Worm (Caenorhabditis elegans): ENCODE measurements around the gene Y39B6A.25.

The Y39B6A.25 gene

ce11 chrV:18998045-18998444 lies 28.2 kb upstream of the Y39B6A.25 start, which contains the start of gene tgt-2:
Gene tgt-2, plus strand, starts transcription at chrV:18998345.
- no peak for TF ChIP-seq pbrm-1 (GFP tag; IDR thresholded peaks at IDR 0.05)
- no peak for TF ChIP-seq unc-62 (GFP tag; optimal IDR thresholded peaks at IDR 0.05)
- no peak for TF ChIP-seq Y95B8A.8 (GFP tag; IDR thresholded peaks at IDR 0.05)
- no peak for TF ChIP-seq Y56A3A.18 (GFP tag; IDR thresholded peaks at IDR 0.05)
- TF ChIP-seq akir-1 (GFP tag; optimal IDR thresholded peaks at IDR 0.05), result no peak
- no peak for TF ChIP-seq hmg-20 (GFP tag; IDR thresholded peaks at IDR 0.05)
- TF ChIP-seq F57A8.1 (GFP tag; optimal IDR thresholded peaks at IDR 0.05), result no peak
- no peak for TF ChIP-seq rcor-1 (GFP tag; IDR thresholded peaks at IDR 0.05)
- TF ChIP-seq cebp-2 (GFP tag; IDR thresholded peaks at IDR 0.05), result no peak

DNA sequence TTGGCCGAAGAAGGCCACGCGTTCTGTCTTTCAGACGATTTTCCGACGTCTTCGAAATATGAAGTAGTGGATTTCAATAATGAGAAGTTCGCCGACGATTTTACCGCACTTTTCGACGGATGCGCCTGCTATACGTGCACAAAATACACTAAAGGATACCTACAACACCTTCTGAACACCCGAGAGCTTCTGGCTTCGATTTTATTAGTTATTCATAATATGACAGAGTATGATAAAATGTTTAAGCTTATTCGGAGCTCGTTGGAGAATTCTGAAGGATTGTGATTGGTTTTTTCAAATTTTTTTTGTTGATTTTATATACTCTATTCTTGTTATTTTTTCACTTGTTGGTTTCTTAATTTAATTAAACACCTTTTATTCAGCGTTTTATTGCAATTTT lies 25.7 kb upstream of the Y39B6A.25 start:
- no peak for TF ChIP-seq Y67H2A.10 (GFP tag; conservative IDR thresholded peaks at IDR 0.05)
- TF ChIP-seq ztf-6 (GFP tag; IDR thresholded peaks at IDR 0.05), result no peak
- no peak for TF ChIP-seq F10E7.11 (tag; optimal IDR thresholded peaks at IDR 0.05)
- no peak for TF ChIP-seq sptf-2 (GFP tag; optimal IDR thresholded peaks at IDR 0.05)
- TF ChIP-seq hlh-12 (tag; optimal IDR thresholded peaks at IDR 0.05), result no peak
- TF ChIP-seq K12H6.12 (tag; optimal IDR thresholded peaks at IDR 0.05), result no peak
- TF ChIP-seq let-526 (GFP tag; IDR thresholded peaks at IDR 0.05), result no peak
- TF ChIP-seq dpl-1 (GFP tag; optimal IDR thresholded peaks at IDR 0.05), result no peak
- TF ChIP-seq ceh-91 (GFP tag; IDR thresholded peaks at IDR 0.05), result no peak
- no peak for TF ChIP-seq bed-1 (GFP tag; IDR thresholded peaks at IDR 0.05)
- no peak for TF ChIP-seq Y95B8A.8 (GFP tag; IDR thresholded peaks at IDR 0.05)
- TF ChIP-seq B0261.1 (tag; optimal IDR thresholded peaks at IDR 0.05), result no peak

- no peak for TF ChIP-seq bed-1 (GFP tag; IDR thresholded peaks at IDR 0.05)
- no peak for TF ChIP-seq sdz-38 (tag; optimal IDR thresholded peaks at IDR 0.05)
- TF ChIP-seq rpc-1 (optimal IDR thresholded peaks at IDR 0.05), result no peak
- TF ChIP-seq rpc-1 (tag; optimal IDR thresholded peaks at IDR 0.05), result no peak
- 0 out of 2 replicates have a peak, but pooled peaks have one; percentile 19 for TF ChIP-seq zfh-2 (GFP tag; conservative IDR thresholded peaks at IDR 0.05)
- TF ChIP-seq aptf-3 (GFP tag; IDR thresholded peaks at IDR 0.05), result no peak
- no peak for TF ChIP-seq egrh-3 (GFP tag; IDR thresholded peaks at IDR 0.05)
- TF ChIP-seq rec-8 (tag; optimal IDR thresholded peaks at IDR 0.05), result peak in 1 of 2 experiments; percentile 13
- TF ChIP-seq dox-1 (GFP tag; IDR thresholded peaks at IDR 0.05), result peak; percentile 56
- peak; percentile 71 for TF ChIP-seq K12H6.12 (tag; optimal IDR thresholded peaks at IDR 0.05)
- no peak for TF ChIP-seq egl-44 (GFP tag; IDR thresholded peaks at IDR 0.05)
- TF ChIP-seq cebp-1 (GFP tag; IDR thresholded peaks at IDR 0.05), result no peak
- peak; percentile 55 for TF ChIP-seq cebp-1 (tag; optimal IDR thresholded peaks at IDR 0.05)
- no peak for TF ChIP-seq F22D6.2 (tag; optimal IDR thresholded peaks at IDR 0.05)
- TF ChIP-seq nhr-90 (tag; optimal IDR thresholded peaks at IDR 0.05), result no peak
- peak; percentile 7 for TF ChIP-seq lin-54 (GFP tag; optimal IDR thresholded peaks at IDR 0.05)
- peak; percentile 58 for TF ChIP-seq B0336.3 (GFP tag; IDR thresholded peaks at IDR 0.05)
- TF ChIP-seq ets-4 (GFP tag; optimal IDR thresholded peaks at IDR 0.05), result no peak
- no peak for TF ChIP-seq ceh-27 (GFP tag; optimal IDR thresholded peaks at IDR 0.05)
- no peak for TF ChIP-seq T07F8.4 (tag; optimal IDR thresholded peaks at IDR 0.05)
- TF ChIP-seq madf-8 (GFP tag; conservative IDR thresholded peaks at IDR 0.05), result no peak
- TF ChIP-seq Y53G8AR.9 (GFP tag; conservative IDR thresholded peaks at IDR 0.05), result 0 out of 2 replicates have a peak, but pooled peaks have one; percentile 55
- 0 out of 2 replicates have a peak, but pooled peaks have one; percentile 22 for TF ChIP-seq mcd-1 (GFP tag; IDR thresholded peaks at IDR 0.05)
- 0 out of 2 replicates have a peak, but pooled peaks have one; percentile 15 for TF ChIP-seq D2030.7 (GFP tag; IDR thresholded peaks at IDR 0.05)
- no peak for TF ChIP-seq tlf-1 (GFP tag; optimal IDR thresholded peaks at IDR 0.05)
- no peak for TF ChIP-seq C06A6.2 (GFP tag; conservative IDR thresholded peaks at IDR 0.05)
- peak; percentile 57 for TF ChIP-seq ztf-18 (tag; optimal IDR thresholded peaks at IDR 0.05)
- TF ChIP-seq snpc-1.3 (tag; optimal IDR thresholded peaks at IDR 0.05; ENCODE audit: insufficient read depth), result peak; percentile 39
- TF ChIP-seq pbrm-1 (GFP tag; IDR thresholded peaks at IDR 0.05), result 0 out of 2 replicates have a peak, but pooled peaks have one; percentile 25
- TF ChIP-seq efl-1 (GFP tag; optimal IDR thresholded peaks at IDR 0.05), result no peak
Measured at ce11 chrV:19001016-19001415, 25.2 kb upstream of the Y39B6A.25 start, which contains the start of gene Y39B6A.34. Gene Y39B6A.34, plus strand, starts transcription at chrV:19001018.

All from whole organism, young adult.